Fruit fly (Drosophila melanogaster) whole organism, embryonic: Measurements from ENCODE around the gene Ac13E.

Experiments
- ATbp ChIP-seq: fragments of 200-800 bp; sonication (Bioruptor generic); optimal IDR thresholded peaks from 2 replicates; lab custom pipeline; 2017; ENCODE audit warnings: missing biosample characterization, mild to moderate bottlenecking, missing genetic modification characterization, missing genetic modification reagents
- Asciz ChIP-seq: fragments of 200-800 bp; sonication (Bioruptor generic); optimal IDR thresholded peaks from 2 replicates; lab custom pipeline; 2017; ENCODE audit warnings: missing biosample characterization, mild to moderate bottlenecking, missing genetic modification characterization, missing genetic modification reagents
- Awh ChIP-seq: fragments of 200-800 bp; sonication (Bioruptor generic); IDR thresholded peaks from 2 replicates; pipeline ENCODE4, ENCODE4 v1.3.6; 2022; ENCODE audit warnings: missing biosample characterization, missing genetic modification characterization
- Bgb ChIP-seq: fragments of 200-800 bp; sonication (Bioruptor generic); IDR thresholded peaks from 2 replicates; pipeline ENCODE4 v1.3.6; 2022; ENCODE audit warnings: missing biosample characterization, missing genetic modification characterization; ENCODE audit not compliant: partially characterized antibody
- CG10366 ChIP-seq: fragments of 200-800 bp; sonication (Bioruptor generic); IDR thresholded peaks from 2 replicates; pipeline ENCODE4 v1.3.6; 2022; ENCODE audit warnings: missing biosample characterization, missing genetic modification characterization
- CG11398 ChIP-seq: fragments of 200-800 bp; sonication (Bioruptor generic); optimal IDR thresholded peaks from 2 replicates; lab custom pipeline; 2016; ENCODE audit warnings: missing biosample characterization, missing genetic modification characterization
- CG12219 ChIP-seq: fragments of 200-800 bp; sonication (Bioruptor generic); optimal IDR thresholded peaks from 3 replicates; lab custom pipeline; 2018; ENCODE audit warnings: missing biosample characterization, mild to moderate bottlenecking, missing genetic modification characterization
- CG17328 ChIP-seq: fragments of 200-800 bp; sonication (Bioruptor generic); IDR thresholded peaks from 2 replicates; pipeline ENCODE4 v1.3.6; 2022; ENCODE audit warnings: missing biosample characterization, missing genetic modification characterization
- CG18619 ChIP-seq: fragments of 200-800 bp; sonication (Bioruptor generic); optimal IDR thresholded peaks from 3 replicates; lab custom pipeline; 2017; ENCODE audit warnings: missing biosample characterization, mild to moderate bottlenecking, missing genetic modification characterization
- CG2116 ChIP-seq: fragments of 200-800 bp; sonication (Bioruptor generic); optimal IDR thresholded peaks from 3 replicates; lab custom pipeline; 2018; ENCODE audit warnings: missing biosample characterization, mild to moderate bottlenecking, missing genetic modification characterization
- CG32772 ChIP-seq: fragments of 200-800 bp; sonication (Bioruptor generic); IDR thresholded peaks from 2 replicates; pipeline ENCODE4 v1.3.6; 2022; ENCODE audit warnings: missing biosample characterization, missing genetic modification characterization
- CG43689 ChIP-seq: fragments of 200-800 bp; sonication (Bioruptor generic); IDR thresholded peaks from 2 replicates; pipeline ENCODE4 v1.3.6; 2022; ENCODE audit warnings: missing biosample characterization, missing genetic modification characterization
- CG4404 ChIP-seq: fragments of 200-800 bp; sonication (Bioruptor generic); IDR thresholded peaks from 2 replicates; pipeline ENCODE4 v1.3.6; 2022; ENCODE audit warnings: missing biosample characterization, missing genetic modification characterization
- CG5953 ChIP-seq: fragments of 200-800 bp; sonication (Bioruptor generic); IDR thresholded peaks from 2 replicates; pipeline ENCODE4 v1.3.6; 2022; ENCODE audit warnings: missing biosample characterization, missing genetic modification characterization
- CG6683 ChIP-seq: fragments of 200-800 bp; sonication (Bioruptor generic); optimal IDR thresholded peaks from 2 replicates; lab custom pipeline; 2017; ENCODE audit warnings: missing biosample characterization, mild to moderate bottlenecking, missing genetic modification characterization, missing genetic modification reagents
- CG9817 ChIP-seq: fragments of 200-800 bp; sonication (Bioruptor generic); optimal IDR thresholded peaks from 2 replicates; lab custom pipeline; 2018; ENCODE audit warnings: missing biosample characterization, mild to moderate bottlenecking, missing genetic modification characterization, moderate library complexity
- Camta ChIP-seq: fragments of 200-800 bp; sonication (Bioruptor generic); optimal IDR thresholded peaks from 2 replicates; lab custom pipeline; 2016; ENCODE audit warnings: missing biosample characterization, missing genetic modification characterization
- Dip2 ChIP-seq: fragments of 200-800 bp; sonication (Bioruptor generic); IDR thresholded peaks from 2 replicates; pipeline ENCODE4 v1.3.6; 2022; ENCODE audit warnings: missing biosample characterization, missing genetic modification characterization
- Gsc ChIP-seq: fragments of 200-800 bp; sonication (Bioruptor generic); IDR thresholded peaks from 2 replicates; pipeline ENCODE4 v1.3.6; 2022; ENCODE audit warnings: missing biosample characterization, missing genetic modification characterization
- HLHmδ ChIP-seq: fragments of 200-800 bp; sonication (Bioruptor generic); optimal IDR thresholded peaks from 2 replicates; lab custom pipeline; 2018; ENCODE audit warnings: missing biosample characterization, mild to moderate bottlenecking, missing genetic modification characterization, moderate library complexity
- NC2α ChIP-seq: fragments of 200-800 bp; sonication (Bioruptor generic); optimal IDR thresholded peaks from 2 replicates; lab custom pipeline; 2016; ENCODE audit warnings: missing biosample characterization, missing genetic modification characterization
- NfI ChIP-seq: fragments of 200-800 bp; sonication (Bioruptor generic); optimal IDR thresholded peaks from 3 replicates; lab custom pipeline; 2018; ENCODE audit warnings: missing biosample characterization, mild to moderate bottlenecking, missing genetic modification characterization, moderate library complexity
- Sry-β ChIP-seq: fragments of 200-800 bp; sonication (Bioruptor generic); optimal IDR thresholded peaks from 2 replicates; lab custom pipeline; 2018; ENCODE audit warnings: missing biosample characterization, mild to moderate bottlenecking, missing genetic modification characterization, moderate library complexity
- Ssrp ChIP-seq: fragments of 200-800 bp; sonication (Bioruptor generic); optimal IDR thresholded peaks from 2 replicates; lab custom pipeline; 2018; ENCODE audit warnings: missing biosample characterization, mild to moderate bottlenecking, missing genetic modification characterization, moderate library complexity
- Xbp1 ChIP-seq: fragments of 200-800 bp; sonication (Bioruptor generic); optimal IDR thresholded peaks from 3 replicates; lab custom pipeline; 2016; ENCODE audit warnings: missing biosample characterization, mild to moderate bottlenecking, missing genetic modification characterization
- ab ChIP-seq: fragments of 200-800 bp; sonication (Bioruptor generic); optimal IDR thresholded peaks from 2 replicates; lab custom pipeline; 2016; ENCODE audit warnings: missing biosample characterization, missing genetic modification characterization
- dysf ChIP-seq: fragments of 200-800 bp; sonication (Bioruptor generic); IDR thresholded peaks from 3 replicates; pipeline ENCODE4 v1.3.6; 2022; ENCODE audit warnings: missing biosample characterization, missing genetic modification characterization
- esg ChIP-seq: fragments of 200-800 bp; sonication (Bioruptor generic); conservative IDR thresholded peaks from 2 replicates; pipeline ENCODE4 v1.3.6; 2022; ENCODE audit warnings: missing biosample characterization, missing genetic modification characterization
- eve ChIP-seq, 2 experiments: fragments of >200 bp; optimal IDR thresholded peaks; 2 replicates each; lab custom pipeline; 2017; ENCODE audit warnings: missing biosample characterization in 2 of 2, missing genetic modification characterization in 2 of 2
- fd64A ChIP-seq: fragments of 200-800 bp; sonication (Bioruptor generic); optimal IDR thresholded peaks from 3 replicates; lab custom pipeline; 2018; ENCODE audit warnings: missing biosample characterization, mild to moderate bottlenecking, missing genetic modification characterization
- fu2 ChIP-seq: fragments of 200-800 bp; sonication (Bioruptor generic); optimal IDR thresholded peaks from 2 replicates; lab custom pipeline; 2016; ENCODE audit warnings: missing biosample characterization, missing genetic modification characterization
- ham ChIP-seq: fragments of 200-800 bp; sonication (Bioruptor generic); IDR thresholded peaks from 2 replicates; pipeline ENCODE4 v1.3.6; 2022; ENCODE audit warnings: missing biosample characterization, missing genetic modification characterization
- hkb ChIP-seq, 2 experiments: fragments of 200-800 bp in 1 of 2; fragments of >200 bp in 1 of 2; sonication (Bioruptor generic) in 1 of 2; IDR thresholded peaks in 1 of 2; optimal IDR thresholded peaks in 1 of 2; 2 replicates each; pipeline versions ENCODE4 v1.3.6 to Lab custom; 2017 to 2022; ENCODE audit warnings: missing biosample characterization in 1 of 2, missing genetic modification characterization in 1 of 2
- jing ChIP-seq: fragments of 200-800 bp; sonication (Bioruptor generic); optimal IDR thresholded peaks from 2 replicates; lab custom pipeline; 2018; ENCODE audit warnings: missing biosample characterization, mild to moderate bottlenecking, missing genetic modification characterization
- lilli ChIP-seq: fragments of 200-800 bp; sonication (Bioruptor generic); optimal IDR thresholded peaks from 3 replicates; lab custom pipeline; 2016; ENCODE audit warnings: missing biosample characterization, missing genetic modification characterization
- luna ChIP-seq: fragments of 200-800 bp; sonication (Bioruptor generic); optimal IDR thresholded peaks from 2 replicates; lab custom pipeline; 2016; ENCODE audit warnings: missing biosample characterization, missing genetic modification characterization
- nerfin-2 ChIP-seq: fragments of 200-800 bp; sonication (Bioruptor generic); IDR thresholded peaks from 2 replicates; pipeline ENCODE4 v1.3.6; 2022; ENCODE audit warnings: missing biosample characterization, missing genetic modification characterization; ENCODE audit not compliant: partially characterized antibody
- onecut ChIP-seq: fragments of 200-800 bp; sonication (Bioruptor generic); IDR thresholded peaks from 2 replicates; pipeline ENCODE4 v1.3.6; 2022; ENCODE audit warnings: missing biosample characterization, missing genetic modification characterization
- pfk ChIP-seq: fragments of 200-800 bp; sonication (Bioruptor generic); optimal IDR thresholded peaks from 2 replicates; lab custom pipeline; 2018; ENCODE audit warnings: missing biosample characterization, mild to moderate bottlenecking, missing genetic modification characterization, moderate library complexity
- pzg ChIP-seq: fragments of 200-800 bp; sonication (Bioruptor generic); optimal IDR thresholded peaks from 3 replicates; lab custom pipeline; 2018; ENCODE audit warnings: missing biosample characterization, mild to moderate bottlenecking, missing genetic modification characterization, moderate library complexity
- sim ChIP-seq: fragments of 200-800 bp; sonication (Bioruptor generic); IDR thresholded peaks from 2 replicates; pipeline ENCODE4 v1.3.6; 2022; ENCODE audit warnings: missing biosample characterization, missing genetic modification characterization
- ttk ChIP-seq: fragments of 200-800 bp; sonication (Bioruptor generic); IDR thresholded peaks from 2 replicates; pipeline ENCODE4 v2.1.2; 2022; ENCODE audit warnings: missing biosample characterization, missing genetic modification characterization
- tup ChIP-seq: fragments of 200-800 bp; sonication (Bioruptor generic); optimal IDR thresholded peaks from 2 replicates; lab custom pipeline; 2016; ENCODE audit warnings: missing biosample characterization, mild to moderate bottlenecking, missing genetic modification characterization, moderate library complexity
- z ChIP-seq: fragments of 200-800 bp; sonication (Bioruptor generic); IDR thresholded peaks from 3 replicates; pipeline ENCODE4 v1.3.6; 2022; ENCODE audit warnings: missing biosample characterization, missing genetic modification characterization

Ac13E gene

dm6 chrX:15593477-15594229 lies 39.6 kb upstream of the Ac13E start, which contains the start of gene Chsy (continued):
- TF ChIP-seq Camta: no peak
- TF ChIP-seq CG4404: no peak
- TF ChIP-seq CG6683 (GFP tag; lab: Kevin White, UChicago): no peak
- no peak for TF ChIP-seq fu2
- TF ChIP-seq CG11398 (GFP tag; lab: Kevin White, UChicago): no peak
- TF ChIP-seq lilli (GFP tag; lab: Kevin White, UChicago): no peak
- no peak for TF ChIP-seq CG10366
- no peak for TF ChIP-seq z (GFP tag; lab: Robert Waterston, UW)
- no peak for TF ChIP-seq NC2α (GFP tag; lab: Kevin White, UChicago)
- no peak for TF ChIP-seq Gsc (GFP tag; lab: Robert Waterston, UW)
- TF ChIP-seq CG2116 (GFP tag; lab: Kevin White, UChicago): no peak
- no peak for TF ChIP-seq sim
- no peak for TF ChIP-seq ab (GFP tag; lab: Kevin White, UChicago)
- no peak for TF ChIP-seq nerfin-2
- peak; percentile 16 for TF ChIP-seq HLHmδ (GFP tag; lab: Kevin White, UChicago)
- TF ChIP-seq CG18619 (GFP tag; lab: Kevin White, UChicago): peak; percentile 35
- TF ChIP-seq CG32772 (GFP tag; lab: Robert Waterston, UW): no peak
- TF ChIP-seq Bgb (GFP tag; lab: Robert Waterston, UW): 0 out of 2 replicates have a peak, but pooled peaks have one; percentile 10
- no peak for TF ChIP-seq onecut (GFP tag; lab: Robert Waterston, UW)
- no peak for TF ChIP-seq dysf (GFP tag; lab: Robert Waterston, UW)
- TF ChIP-seq CG43689 (GFP tag; lab: Robert Waterston, UW): no peak
- TF ChIP-seq Dip2 (GFP tag; lab: Robert Waterston, UW): no peak
- no peak for TF ChIP-seq luna (GFP tag; lab: Kevin White, UChicago)
- no peak for TF ChIP-seq Ssrp (tag; lab: Kevin White, UChicago)
- no peak for TF ChIP-seq eve (GFP tag; optimal IDR thresholded peaks at IDR 0.05; lab: Kevin White, UChicago)
- TF ChIP-seq ATbp (GFP tag; lab: Kevin White, UChicago): no peak
- TF ChIP-seq Awh (GFP tag; lab: Robert Waterston, UW): no peak
- TF ChIP-seq pzg (GFP tag; lab: Kevin White, UChicago): no peak
- TF ChIP-seq esg (GFP tag; lab: Robert Waterston, UW): no peak
- no peak for TF ChIP-seq Xbp1 (GFP tag; lab: Kevin White, UChicago)
- no peak for TF ChIP-seq fd64A
- TF ChIP-seq hkb (optimal IDR thresholded peaks at IDR 0.05; lab: Kevin White, UChicago): no peak
- TF ChIP-seq hkb (GFP tag; IDR thresholded peaks at IDR 0.05; lab: Robert Waterston, UW): no peak
- TF ChIP-seq CG9817 (tag; lab: Kevin White, UChicago): no peak
- TF ChIP-seq jing (GFP tag; lab: Kevin White, UChicago): no peak
- TF ChIP-seq ttk (GFP tag; lab: Robert Waterston, UW): no peak
- TF ChIP-seq CG12219 (GFP tag; lab: Kevin White, UChicago): no peak
- no peak for TF ChIP-seq pfk (GFP tag; lab: Kevin White, UChicago)
- TF ChIP-seq CG5953: no peak
- TF ChIP-seq Sry-β: peak; percentile 92
- TF ChIP-seq ham (GFP tag; lab: Robert Waterston, UW): no peak
- TF ChIP-seq tup (GFP tag; lab: Kevin White, UChicago): no peak
- TF ChIP-seq NfI: no peak
- TF ChIP-seq Asciz (GFP tag; lab: Kevin White, UChicago): no peak
- TF ChIP-seq CG17328 (GFP tag; lab: Robert Waterston, UW): no peak
